Fruit fly (Drosophila melanogaster) whole organism, pupa: Measurements from ENCODE around the gene CG42853.

Experiments used
- CG10348 ChIP-seq: fragments of 200-800 bp; sonication (Bioruptor generic); IDR thresholded peaks from 2 replicates; pipeline ENCODE4 v1.3.6; 2022; ENCODE audit warnings: missing biosample characterization, missing genetic modification characterization
- CG12605 ChIP-seq: fragments of 200-800 bp; sonication (Bioruptor generic); IDR thresholded peaks from 2 replicates; pipeline ENCODE4 v1.3.6; 2022; ENCODE audit warnings: missing biosample characterization, missing genetic modification characterization
- CG15710 ChIP-seq: fragments of 200-800 bp; sonication (Bioruptor generic); optimal IDR thresholded peaks from 2 replicates; lab custom pipeline; 2018; ENCODE audit warnings: missing biosample characterization, mild to moderate bottlenecking, missing genetic modification characterization, moderate library complexity
- CG8301 ChIP-seq: fragments of 200-800 bp; sonication (Bioruptor generic); optimal IDR thresholded peaks from 2 replicates; lab custom pipeline; 2018; ENCODE audit warnings: missing biosample characterization, mild to moderate bottlenecking, missing genetic modification characterization
- CG9948 ChIP-seq: fragments of 200-800 bp; sonication (Bioruptor generic); optimal IDR thresholded peaks from 2 replicates; lab custom pipeline; 2018; ENCODE audit warnings: missing biosample characterization, mild to moderate bottlenecking, missing genetic modification characterization, moderate library complexity
- D1 ChIP-seq: fragments of 200-800 bp; sonication (Bioruptor generic); optimal IDR thresholded peaks from 2 replicates; lab custom pipeline; 2018; ENCODE audit warnings: missing biosample characterization, mild to moderate bottlenecking, missing genetic modification characterization, moderate library complexity
- EcR ChIP-seq: fragments of 200-800 bp; sonication (Bioruptor generic); optimal IDR thresholded peaks from 3 replicates; lab custom pipeline; 2019; ENCODE audit warnings: missing biosample characterization, missing genetic modification characterization, mild to moderate bottlenecking, moderate library complexity, missing genetic modification reagents
- Ets98B ChIP-seq: fragments of 200-800 bp; sonication (Bioruptor generic); IDR thresholded peaks from 2 replicates; pipeline ENCODE4 v1.3.6; 2022; ENCODE audit warnings: missing biosample characterization, missing genetic modification characterization
- Pif1A ChIP-seq: fragments of 200-800 bp; sonication (Bioruptor generic); optimal IDR thresholded peaks from 3 replicates; lab custom pipeline; 2016; ENCODE audit warnings: missing biosample characterization, missing genetic modification characterization
- Pif1B ChIP-seq: fragments of 200-800 bp; sonication (Bioruptor generic); optimal IDR thresholded peaks from 3 replicates; lab custom pipeline; 2016; ENCODE audit warnings: missing biosample characterization, missing genetic modification characterization
- fd96Ca ChIP-seq: fragments of 200-800 bp; sonication (Bioruptor generic); IDR thresholded peaks from 3 replicates; pipeline ENCODE4 v1.3.6; 2022; ENCODE audit warnings: missing biosample characterization, missing genetic modification characterization

DNA sequence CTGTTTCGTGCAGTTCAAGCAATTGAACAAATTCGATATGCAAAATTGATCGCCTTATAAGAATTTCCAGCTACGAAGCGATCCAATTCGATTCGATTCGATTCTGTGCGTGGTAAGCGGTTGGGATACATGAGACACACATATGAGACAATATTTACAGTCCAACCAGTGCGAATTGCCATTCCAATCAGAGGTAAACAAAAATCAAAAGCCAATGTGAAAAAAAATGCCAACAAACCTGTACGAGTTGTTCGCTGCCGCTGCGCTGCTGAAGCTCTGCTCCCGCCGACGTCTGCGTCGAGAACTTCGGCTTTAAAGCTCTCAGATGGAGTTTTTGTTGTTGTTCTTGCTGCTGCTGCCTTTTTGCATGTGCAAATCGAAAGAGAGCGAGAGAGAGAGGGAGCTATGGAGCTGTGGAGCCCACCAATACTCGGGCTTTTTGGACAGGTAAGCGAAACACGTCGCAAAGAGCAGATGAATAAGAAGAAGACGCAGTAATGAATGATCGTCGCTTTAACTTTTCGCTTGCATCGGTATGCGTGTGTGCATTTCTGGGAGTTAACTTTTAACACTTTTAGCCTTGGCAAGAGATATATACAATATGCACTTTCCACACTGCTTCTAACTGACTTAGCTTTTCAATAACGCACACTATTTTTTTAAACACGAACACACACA lies 16.3 kb downstream of the CG42853 start:
- no peak for TF ChIP-seq CG15710 (tag; lab: Kevin White, UChicago)
- no peak for TF ChIP-seq D1 (tag; lab: Kevin White, UChicago)
- no peak for TF ChIP-seq CG8301 (tag; lab: Kevin White, UChicago)
- TF ChIP-seq Pif1B (GFP tag; lab: Kevin White, UChicago) = no peak
- peak; percentile 28; the same call in 1 of the 2 replicates for TF ChIP-seq Ets98B (GFP tag; lab: Robert Waterston, UW)
- no peak for TF ChIP-seq Pif1A (GFP tag; lab: Kevin White, UChicago)
- TF ChIP-seq CG9948 = no peak
- 0 out of 2 replicates have a peak, but pooled peaks have one; percentile 15 for TF ChIP-seq CG12605 (GFP tag; lab: Robert Waterston, UW)
- TF ChIP-seq EcR (GFP tag; lab: Kevin White, UChicago) = peak; percentile 48
- TF ChIP-seq fd96Ca = no peak
- TF ChIP-seq CG10348 (GFP tag; lab: Robert Waterston, UW) = no peak
